Worm (Caenorhabditis elegans): ENCODE data around the gene F46E10.2.

DNA sequence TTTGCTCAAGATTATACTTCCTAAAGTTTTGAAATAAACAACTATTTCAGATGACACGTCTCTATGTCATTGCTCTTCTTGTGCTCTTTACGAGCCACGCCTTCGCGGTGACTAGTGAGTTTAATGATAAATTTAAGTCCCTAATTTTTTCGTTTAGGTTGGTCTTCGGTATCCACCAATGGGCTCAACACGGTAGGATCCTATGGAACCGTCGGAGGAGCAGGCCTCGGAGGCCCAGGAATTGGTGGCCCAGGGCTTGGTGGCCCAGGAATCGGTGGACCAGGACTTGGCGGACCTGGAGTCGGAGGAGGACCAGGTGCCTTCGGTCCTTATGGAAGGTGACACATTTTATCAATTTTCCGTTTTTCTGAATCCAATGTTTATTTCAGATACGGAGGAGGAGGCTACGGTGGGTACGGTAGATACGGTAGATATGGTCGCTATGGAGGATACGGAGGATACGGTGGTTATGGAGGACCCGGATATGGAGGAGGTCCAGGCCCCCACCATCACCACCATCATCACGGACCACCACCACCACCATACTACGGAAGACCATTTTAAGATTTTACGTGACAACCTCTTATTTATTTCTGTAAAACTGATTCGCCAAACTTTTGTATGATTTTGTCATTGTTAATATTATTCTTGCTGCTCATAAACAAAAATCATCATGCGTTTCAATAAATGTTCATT is at the start of gene F46E10.2, which contains the start of gene F46E10.18:
- no peak for TF ChIP-seq fkh-6 (tag; optimal IDR thresholded peaks at IDR 0.05)
- no peak for TF ChIP-seq madf-2 (tag; optimal IDR thresholded peaks at IDR 0.05)
- no peak for TF ChIP-seq fkh-10 (GFP tag; optimal IDR thresholded peaks at IDR 0.05)
- TF ChIP-seq elt-2 (tag; optimal IDR thresholded peaks at IDR 0.05) = no peak
- TF ChIP-seq ama-1 (optimal IDR thresholded peaks at IDR 0.05) = no peak
